Worm (Caenorhabditis elegans) whole organism, L2 larva: ENCODE data around the gene clec-160.
A peak's percentile ranks its signal among the peaks of the same experiment; 100 is the strongest.

ENCODE experiments used
- C34F6.9 ChIP-seq: fragments of 150-350 bp; optimal IDR thresholded peaks from 2 replicates; lab custom pipeline; 2014; ENCODE audit warnings: missing biosample characterization, missing genetic modification characterization
- F13H6.1 ChIP-seq: sonication (generic microtip); optimal IDR thresholded peaks from 2 replicates; lab custom pipeline; 2016; ENCODE audit warnings: missing genetic modification characterization, missing compliant biosample characterization
- ZK546.5 ChIP-seq: sonication (generic microtip); optimal IDR thresholded peaks from 2 replicates; lab custom pipeline; 2017; ENCODE audit warnings: missing biosample characterization, missing genetic modification characterization
- aly-2 ChIP-seq: fragments of 150-350 bp; optimal IDR thresholded peaks from 2 replicates; lab custom pipeline; 2014; ENCODE audit warnings: missing biosample characterization, missing genetic modification characterization
- ama-1 ChIP-seq: fragments of 150-350 bp; optimal IDR thresholded peaks from 2 replicates; lab custom pipeline; 2018; ENCODE audit warnings: inconsistent platforms
- blmp-1 ChIP-seq: sonication (generic microtip); optimal IDR thresholded peaks from 2 replicates; lab custom pipeline; 2017; ENCODE audit warnings: missing genetic modification characterization, mild to moderate bottlenecking, missing compliant biosample characterization, antibody characterized with exemption, moderate library complexity; ENCODE audit not compliant: insufficient read depth
- ceh-16 ChIP-seq: fragments of 150-350 bp; optimal IDR thresholded peaks from 2 replicates; lab custom pipeline; 2014; ENCODE audit warnings: missing biosample characterization, missing genetic modification characterization
- ceh-82 ChIP-seq: fragments of 150-350 bp; optimal IDR thresholded peaks from 2 replicates; lab custom pipeline; 2014; ENCODE audit warnings: missing biosample characterization, missing genetic modification characterization
- crh-2 ChIP-seq: sonication (generic microtip); optimal IDR thresholded peaks from 2 replicates; lab custom pipeline; 2017; ENCODE audit warnings: missing biosample characterization, missing genetic modification characterization
- egl-27 ChIP-seq: sonication (generic microtip); optimal IDR thresholded peaks from 3 replicates; lab custom pipeline; 2017; ENCODE audit warnings: missing biosample characterization, missing genetic modification reagents, missing genetic modification characterization
- elt-1 ChIP-seq: fragments of 150-350 bp; optimal IDR thresholded peaks from 2 replicates; lab custom pipeline; 2014; ENCODE audit warnings: missing biosample characterization, missing genetic modification characterization
- fos-1 ChIP-seq: fragments of 150-350 bp; optimal IDR thresholded peaks from 2 replicates; lab custom pipeline; 2014; ENCODE audit warnings: missing biosample characterization, missing genetic modification characterization
- gmeb-1 ChIP-seq: fragments of 150-350 bp; optimal IDR thresholded peaks from 2 replicates; lab custom pipeline; 2014; ENCODE audit warnings: missing biosample characterization, missing genetic modification characterization
- lin-11 ChIP-seq: fragments of 150-350 bp; sonication (generic microtip); optimal IDR thresholded peaks from 2 replicates; lab custom pipeline; 2014; ENCODE audit warnings: missing biosample characterization, missing genetic modification characterization, inconsistent platforms, mixed read lengths
- lin-13 ChIP-seq: fragments of 150-350 bp; optimal IDR thresholded peaks from 2 replicates; lab custom pipeline; 2014; ENCODE audit warnings: missing biosample characterization, missing genetic modification reagents, missing genetic modification characterization
- lsy-2 ChIP-seq, 2 experiments: fragments of 150-350 bp in 1 of 2; sonication (generic microtip) in 1 of 2; optimal IDR thresholded peaks; 2 replicates each; lab custom pipeline; 2014 to 2017; ENCODE audit warnings: missing biosample characterization in 2 of 2, missing genetic modification characterization in 2 of 2
- mab-5 ChIP-seq: fragments of 150-350 bp; optimal IDR thresholded peaks from 2 replicates; lab custom pipeline; 2014; ENCODE audit warnings: missing biosample characterization, missing genetic modification characterization
- mbf-1 ChIP-seq: sonication (generic microtip); optimal IDR thresholded peaks from 2 replicates; lab custom pipeline; 2017; ENCODE audit warnings: missing biosample characterization, missing genetic modification characterization
- mdl-1 ChIP-seq, 2 experiments: fragments of 150-350 bp in 1 of 2; sonication (generic microtip) in 1 of 2; optimal IDR thresholded peaks; 2 replicates each; lab custom pipeline; 2017; ENCODE audit warnings: missing biosample characterization in 2 of 2, missing genetic modification characterization in 2 of 2
- nhr-11 ChIP-seq: fragments of 150-350 bp; optimal IDR thresholded peaks from 2 replicates; lab custom pipeline; 2014; ENCODE audit warnings: missing biosample characterization, missing genetic modification characterization
- nhr-129 ChIP-seq: fragments of 150-350 bp; optimal IDR thresholded peaks from 2 replicates; lab custom pipeline; 2014; ENCODE audit warnings: missing biosample characterization, missing genetic modification characterization
- nhr-25 ChIP-seq: fragments of 150-350 bp; sonication (generic microtip); optimal IDR thresholded peaks from 3 replicates; lab custom pipeline; 2014; ENCODE audit warnings: missing biosample characterization, missing genetic modification characterization
- nhr-6 ChIP-seq: fragments of 150-350 bp; optimal IDR thresholded peaks from 2 replicates; lab custom pipeline; 2014; ENCODE audit warnings: missing biosample characterization, missing genetic modification characterization
- peb-1 ChIP-seq: fragments of 150-350 bp; optimal IDR thresholded peaks from 2 replicates; lab custom pipeline; 2014; ENCODE audit warnings: missing biosample characterization, missing genetic modification characterization
- sma-3 ChIP-seq: sonication (generic microtip); optimal IDR thresholded peaks from 2 replicates; lab custom pipeline; 2016; ENCODE audit warnings: missing genetic modification reagents, missing genetic modification characterization, missing compliant biosample characterization
- sma-9 ChIP-seq, 2 experiments: fragments of 150-350 bp in 1 of 2; sonication (generic microtip) in 1 of 2; optimal IDR thresholded peaks; 2 replicates each; lab custom pipeline; 2014 to 2016; ENCODE audit warnings: missing genetic modification characterization in 2 of 2, mild to moderate bottlenecking in 1 of 2, missing biosample characterization in 1 of 2, missing compliant biosample characterization in 1 of 2, missing genetic modification reagents in 1 of 2, moderate library complexity in 1 of 2
- snpc-4 ChIP-seq: fragments of 150-350 bp; optimal IDR thresholded peaks from 2 replicates; lab custom pipeline; 2014; ENCODE audit warnings: missing biosample characterization, missing genetic modification characterization
- unc-39 ChIP-seq: fragments of 150-350 bp; optimal IDR thresholded peaks from 2 replicates; lab custom pipeline; 2014; ENCODE audit warnings: missing biosample characterization, missing genetic modification characterization
- unc-55 ChIP-seq: fragments of 150-350 bp; sonication (generic microtip); optimal IDR thresholded peaks from 3 replicates; lab custom pipeline; 2014; ENCODE audit warnings: missing biosample characterization, missing genetic modification reagents, missing genetic modification characterization
- unc-62 ChIP-seq: fragments of 150-350 bp; optimal IDR thresholded peaks from 2 replicates; lab custom pipeline; 2014; ENCODE audit warnings: missing biosample characterization, missing genetic modification reagents, missing genetic modification characterization
- zag-1 ChIP-seq: fragments of 150-350 bp; optimal IDR thresholded peaks from 2 replicates; lab custom pipeline; 2014; ENCODE audit warnings: missing biosample characterization, missing genetic modification characterization
- ztf-1 ChIP-seq: fragments of 200-800 bp; sonication (Bioruptor generic); conservative IDR thresholded peaks from 2 replicates; pipeline ENCODE4 v1.3.6; 2022; ENCODE audit warnings: missing genetic modification characterization, missing compliant biosample characterization
- ztf-4 ChIP-seq: fragments of 150-350 bp; optimal IDR thresholded peaks from 2 replicates; lab custom pipeline; 2014; ENCODE audit warnings: missing biosample characterization, missing genetic modification characterization

The clec-160 gene

ce11 chrIII:8254938-8255337 is 20.8 kb downstream of the clec-160 start, which contains the start of gene F09G8.5:
F09G8.5 (plus strand) TSS chrIII:8254975.
- TF ChIP-seq elt-1 (tag; lab: Kevin White, UChicago): no peak
- TF ChIP-seq unc-55 (GFP tag; lab: Kevin White, UChicago): peak; percentile 81
- TF ChIP-seq, all 48 proteins: peak for 1

ce11 chrIII:8250007-8250683 is 25.6 kb downstream of the clec-160 start, which contains the start of gene knl-1:
knl-1 (plus strand) TSS chrIII:8250632.
- TF ChIP-seq unc-55 (GFP tag; lab: Kevin White, UChicago) (peak; percentile 84), crh-2 (tag; lab: Kevin White, UChicago) (peak; percentile 7), mdl-1 (tag; optimal IDR thresholded peaks at IDR 0.05; lab: Kevin White, UChicago) (no peak), blmp-1 (no peak), fos-1 (tag; lab: Kevin White, UChicago) (peak; percentile 2), lsy-2 (tag; optimal IDR thresholded peaks at IDR 0.05; lab: Kevin White, UChicago) (peak in 1 of 2 experiments; percentile 72), snpc-4 (tag; lab: Kevin White, UChicago) (peak; percentile 9), C34F6.9 (tag; lab: Kevin White, UChicago) (peak; percentile 65), gmeb-1 (tag; lab: Kevin White, UChicago) (peak; percentile 73), nhr-129 (peak; percentile 76)

ce11 chrIII:8249381-8249780 is 26.4 kb downstream of the clec-160 start, which contains the start of the genes C02F5.10 and C02F5.2:
C02F5.10 (minus strand) TSS chrIII:8249481.
C02F5.2 (plus strand) TSS chrIII:8249619.
- TF ChIP-seq ceh-16 (tag; lab: Kevin White, UChicago) (no peak), sma-9 (GFP tag; optimal IDR thresholded peaks at IDR 0.05; lab: Kevin White, UChicago) (no peak), sma-9 (tag; optimal IDR thresholded peaks at IDR 0.05; lab: Kevin White, UChicago) (no peak), elt-1 (tag; lab: Kevin White, UChicago) (no peak), zag-1 (tag; lab: Kevin White, UChicago) (no peak), unc-62 (no peak), ztf-4 (tag; lab: Kevin White, UChicago) (no peak), sma-3 (no peak), aly-2 (tag; lab: Kevin White, UChicago) (no peak), gmeb-1 (tag; lab: Kevin White, UChicago) (no peak)

- no peak for TF ChIP-seq F13H6.1
- TF ChIP-seq mab-5: no peak
Observed at ce11 chrIII:8247051-8247450, 28.7 kb downstream of the clec-160 start, which contains the start of gene C02F5.13. C02F5.13 (plus strand) TSS chrIII:8247351.

- no peak for TF ChIP-seq unc-55 (GFP tag; lab: Kevin White, UChicago)
- no peak for TF ChIP-seq gmeb-1 (tag; lab: Kevin White, UChicago)
- no peak for TF ChIP-seq elt-1 (tag; lab: Kevin White, UChicago)
- no peak for TF ChIP-seq nhr-25 (tag; lab: Kevin White, UChicago)
- no peak for TF ChIP-seq snpc-4 (tag; lab: Kevin White, UChicago)
- TF ChIP-seq nhr-6 (tag; lab: Kevin White, UChicago): no peak
- TF ChIP-seq mbf-1 (tag; lab: Kevin White, UChicago): no peak
- no peak for TF ChIP-seq aly-2 (tag; lab: Kevin White, UChicago)
- no peak for TF ChIP-seq lin-13 (GFP tag; lab: Kevin White, UChicago)
- TF ChIP-seq ZK546.5 (tag; lab: Kevin White, UChicago): no peak
- TF ChIP-seq peb-1 (tag; lab: Kevin White, UChicago): no peak
- TF ChIP-seq lin-11 (tag; lab: Kevin White, UChicago): no peak
- no peak for TF ChIP-seq ceh-82
- no peak for TF ChIP-seq unc-39 (tag; lab: Kevin White, UChicago)
- TF ChIP-seq egl-27 (tag; lab: Kevin White, UChicago): no peak
- no peak for TF ChIP-seq ama-1 (lab: Kevin White, UChicago)
- no peak for TF ChIP-seq unc-62
- TF ChIP-seq nhr-11: no peak
- no peak for TF ChIP-seq ztf-1 (GFP tag; lab: Robert Waterston, UW)
- TF ChIP-seq, all 48 proteins: peak for 0
Observed at ce11 chrIII:8245591-8245990, 30.2 kb downstream of the clec-160 start, which contains the start of gene C02F5.3. C02F5.3 (plus strand) TSS chrIII:8245891.
